Fruit fly (Drosophila melanogaster): Measurements from ENCODE around the gene CG15385.

The CG15385 gene

DNA sequence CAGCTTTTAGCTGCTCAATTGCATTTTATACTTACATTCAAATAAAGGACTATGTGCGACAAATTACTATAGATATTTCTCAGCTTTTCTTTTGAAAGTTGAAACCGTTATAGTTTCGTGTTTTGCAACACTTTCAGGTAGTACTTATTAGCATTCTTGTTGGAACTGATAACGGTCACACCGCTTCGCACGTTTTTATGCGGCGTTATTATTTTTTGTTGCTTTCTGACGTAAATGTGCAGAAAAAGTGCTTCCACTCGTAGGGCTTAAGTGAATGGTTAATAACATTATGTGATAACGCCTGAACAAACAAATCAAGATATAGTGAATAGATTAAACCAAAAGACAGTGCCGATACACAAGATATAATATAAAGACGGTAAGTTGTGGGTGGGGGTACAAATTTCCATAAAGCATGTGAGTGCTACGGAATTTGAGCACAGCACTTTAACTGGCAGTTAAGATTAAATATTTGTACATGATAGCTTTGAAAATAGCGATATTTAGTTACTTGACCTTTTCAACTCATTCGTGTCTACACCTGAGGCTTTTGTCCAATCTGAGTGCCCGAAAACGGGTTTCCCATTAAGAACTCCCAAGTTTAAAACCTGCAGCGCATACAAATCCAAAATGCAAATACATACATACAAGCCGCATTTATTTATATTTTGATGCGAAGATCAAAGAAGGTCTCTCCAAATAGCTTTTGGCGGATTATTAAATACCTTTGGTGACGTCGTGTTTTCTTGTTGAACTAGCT lies 8.4 kb upstream of the CG15385 start, which contains the start of gene papi (continued):
- TF ChIP-seq CG17912 (GFP tag; optimal IDR thresholded peaks at IDR 0.05) = no peak
- TF ChIP-seq CG12659 (GFP tag; optimal IDR thresholded peaks at IDR 0.05) = peak; percentile 54
- no peak for TF ChIP-seq Dref (GFP tag; IDR thresholded peaks at IDR 0.05)
- no peak for TF ChIP-seq Mad (GFP tag; optimal IDR thresholded peaks at IDR 0.05)
- TF ChIP-seq pb (GFP tag; optimal IDR thresholded peaks at IDR 0.05) = no peak
- TF ChIP-seq CoRest (tag; optimal IDR thresholded peaks at IDR 0.05) = no peak
- no peak for TF ChIP-seq CG14441 (GFP tag; IDR thresholded peaks at IDR 0.05)
- peak; percentile 6 for TF ChIP-seq sug (tag; optimal IDR thresholded peaks at IDR 0.05)
- no peak for TF ChIP-seq Hmx (GFP tag; optimal IDR thresholded peaks at IDR 0.05)
- no peak for TF ChIP-seq Blimp-1 (GFP tag; optimal IDR thresholded peaks at IDR 0.05)
- no peak for TF ChIP-seq Mes4 (GFP tag; optimal IDR thresholded peaks at IDR 0.05)
- 0 out of 2 replicates have a peak, but pooled peaks have one; percentile 15 for TF ChIP-seq CG13287 (GFP tag; IDR thresholded peaks at IDR 0.05; ENCODE audit: partially characterized antibody)
- peak; percentile 38 for TF ChIP-seq CG2120 (GFP tag; optimal IDR thresholded peaks at IDR 0.05)
- no peak for TF ChIP-seq TFAM (GFP tag; optimal IDR thresholded peaks at IDR 0.05)
- no peak for TF ChIP-seq Fer2 (tag; optimal IDR thresholded peaks at IDR 0.05)
- TF ChIP-seq MBD-R2 (GFP tag; IDR thresholded peaks at IDR 0.05) = peak; percentile 39
- peak; percentile 66 for TF ChIP-seq sqz (GFP tag; optimal IDR thresholded peaks at IDR 0.05)
- no peak for TF ChIP-seq peb (GFP tag; IDR thresholded peaks at IDR 0.05)
- no peak for TF ChIP-seq CG8359 (GFP tag; optimal IDR thresholded peaks at IDR 0.05; ENCODE audit: borderline replicate concordance)
- TF ChIP-seq ci (GFP tag; IDR thresholded peaks at IDR 0.05) = no peak
- no peak for TF ChIP-seq CG2678 (tag; optimal IDR thresholded peaks at IDR 0.05)
- no peak for TF ChIP-seq CG17359 (tag; optimal IDR thresholded peaks at IDR 0.05)
- TF ChIP-seq caup (GFP tag; optimal IDR thresholded peaks at IDR 0.05; ENCODE audit: severe bottlenecking) = no peak
- TF ChIP-seq CG9437 (GFP tag; optimal IDR thresholded peaks at IDR 0.05) = peak; percentile 27
- no peak for TF ChIP-seq run (tag; optimal IDR thresholded peaks at IDR 0.05)
- TF ChIP-seq cwo (GFP tag; optimal IDR thresholded peaks at IDR 0.05) = peak; percentile 66
- TF ChIP-seq Dp (GFP tag; optimal IDR thresholded peaks at IDR 0.05) = peak; percentile 27
- no peak for TF ChIP-seq Chrac-16 (GFP tag; optimal IDR thresholded peaks at IDR 0.05)
- peak; percentile 13 for TF ChIP-seq cg (GFP tag; optimal IDR thresholded peaks at IDR 0.05)
- TF ChIP-seq CG17802 (tag; optimal IDR thresholded peaks at IDR 0.05) = no peak
- no peak for TF ChIP-seq CG2889 (GFP tag; IDR thresholded peaks at IDR 0.05)
- TF ChIP-seq rib (GFP tag; IDR thresholded peaks at IDR 0.05) = no peak
- peak; percentile 46 for TF ChIP-seq stwl (tag; optimal IDR thresholded peaks at IDR 0.05)
- no peak for TF ChIP-seq CG42726 (GFP tag; IDR thresholded peaks at IDR 0.05; ENCODE audit: partially characterized antibody)
- TF ChIP-seq h (optimal IDR thresholded peaks at IDR 0.05) = no peak
- no peak for TF ChIP-seq Bteb2 (GFP tag; optimal IDR thresholded peaks at IDR 0.05)
- peak; percentile 34 for TF ChIP-seq CG1603 (tag; optimal IDR thresholded peaks at IDR 0.05)
- peak; percentile 57 for TF ChIP-seq exex (tag; optimal IDR thresholded peaks at IDR 0.05)
- no peak for TF ChIP-seq CG17186 (GFP tag; optimal IDR thresholded peaks at IDR 0.05)
- no peak for TF ChIP-seq CG11093 (GFP tag; IDR thresholded peaks at IDR 0.05)
- TF ChIP-seq Eip74EF (GFP tag; optimal IDR thresholded peaks at IDR 0.05) = no peak
- TF ChIP-seq Dip3 (GFP tag; optimal IDR thresholded peaks at IDR 0.05) = no peak
- no peak for TF ChIP-seq CG12744 (GFP tag; optimal IDR thresholded peaks at IDR 0.05)
- TF ChIP-seq D19B (GFP tag; optimal IDR thresholded peaks at IDR 0.05) = no peak
- TF ChIP-seq CG34422 (GFP tag; IDR thresholded peaks at IDR 0.05) = peak; percentile 61; the same call in 2 of the 3 replicates
- TF ChIP-seq dimm (GFP tag; IDR thresholded peaks at IDR 0.05) = no peak
- TF ChIP-seq HLHmδ (GFP tag; optimal IDR thresholded peaks at IDR 0.05) = no peak
- TF ChIP-seq CG18262 (tag; optimal IDR thresholded peaks at IDR 0.05) = no peak
- TF ChIP-seq Fer1 (GFP tag; optimal IDR thresholded peaks at IDR 0.05) = no peak
